Fruit fly (Drosophila melanogaster): Measurements from ENCODE around the gene Chchd3.

Chchd3 gene

dm6 chr3R:31059036-31059806, 5.5 kb upstream of the Chchd3 start (continued):
- TF ChIP-seq fd59A (GFP tag; optimal IDR thresholded peaks at IDR 0.05): peak; percentile 49
- TF ChIP-seq Lpt (GFP tag; optimal IDR thresholded peaks at IDR 0.05): peak; percentile 77
- TF ChIP-seq CG15336 (GFP tag; IDR thresholded peaks at IDR 0.05): peak; percentile 82
- TF ChIP-seq spab (GFP tag; optimal IDR thresholded peaks at IDR 0.05): peak; percentile 74
- TF ChIP-seq CG8632 (GFP tag; optimal IDR thresholded peaks at IDR 0.05): peak; percentile 94
- peak; percentile 84 for TF ChIP-seq CG10669 (GFP tag; optimal IDR thresholded peaks at IDR 0.05)
- peak; percentile 90 for TF ChIP-seq OdsH (GFP tag; optimal IDR thresholded peaks at IDR 0.05)
- TF ChIP-seq CG4318 (GFP tag; optimal IDR thresholded peaks at IDR 0.05): peak; percentile 79
- TF ChIP-seq ss (GFP tag; optimal IDR thresholded peaks at IDR 0.05): peak in 1 of 2 experiments; percentile 86
- TF ChIP-seq CG6163 (GFP tag; IDR thresholded peaks at IDR 0.05): peak; percentile 92
- peak; percentile 85 for TF ChIP-seq lz (GFP tag; optimal IDR thresholded peaks at IDR 0.05)
- peak; percentile 85 for TF ChIP-seq CG7368 (GFP tag; optimal IDR thresholded peaks at IDR 0.05)
- TF ChIP-seq Eip78C (GFP tag): peak; percentile 95
- TF ChIP-seq Eip93F (GFP tag; optimal IDR thresholded peaks at IDR 0.05): peak; percentile 90
- TF ChIP-seq Sox102F (GFP tag; optimal IDR thresholded peaks at IDR 0.05): peak; percentile 91
- no peak for TF ChIP-seq CG16779 (tag; optimal IDR thresholded peaks at IDR 0.05)
- peak; percentile 85 for TF ChIP-seq CG8119 (GFP tag; IDR thresholded peaks at IDR 0.05)

- TF ChIP-seq CG6792 (GFP tag; optimal IDR thresholded peaks at IDR 0.05) (no peak), CG7368 (GFP tag; optimal IDR thresholded peaks at IDR 0.05) (no peak), CG6276 (GFP tag; optimal IDR thresholded peaks at IDR 0.05) (no peak), Ets21C (GFP tag; optimal IDR thresholded peaks at IDR 0.05) (no peak), net (GFP tag; optimal IDR thresholded peaks at IDR 0.05) (no peak), Blimp-1 (GFP tag; optimal IDR thresholded peaks at IDR 0.05) (no peak), CG6808 (GFP tag; optimal IDR thresholded peaks at IDR 0.05) (no peak), Eip93F (GFP tag; optimal IDR thresholded peaks at IDR 0.05) (no peak), CG3032 (tag; optimal IDR thresholded peaks at IDR 0.05) (no peak), svp (GFP tag) (no peak), CG9139 (GFP tag; optimal IDR thresholded peaks at IDR 0.05) (no peak)
These were observed 5.1 kb downstream of the Chchd3 start, which contains the start of gene Alp4 for dm6 chr3R:31048629-31049028. Gene Alp4 (plus strand): TSS chr3R:31048929.

dm6 chr3R:31045005-31045404, 8.7 kb downstream of the Chchd3 start, which contains the start of gene CG33920:
Gene CG33920 (minus strand): TSS chr3R:31045105.
- TF ChIP-seq CG3032 (tag; optimal IDR thresholded peaks at IDR 0.05): no peak
- TF ChIP-seq CG6808 (GFP tag; optimal IDR thresholded peaks at IDR 0.05): no peak
- TF ChIP-seq Eip78C (GFP tag): no peak
- TF ChIP-seq eg (GFP tag; IDR thresholded peaks at IDR 0.05): no peak
- no peak for TF ChIP-seq CG6854 (GFP tag; optimal IDR thresholded peaks at IDR 0.05)
- TF ChIP-seq Hr4 (GFP tag; optimal IDR thresholded peaks at IDR 0.05): no peak
- TF ChIP-seq Ets21C (GFP tag; optimal IDR thresholded peaks at IDR 0.05): no peak

- TF ChIP-seq CG11294 (GFP tag; IDR thresholded peaks at IDR 0.05) (no peak), CG8319 (GFP tag; optimal IDR thresholded peaks at IDR 0.05) (no peak), CG15336 (GFP tag; IDR thresholded peaks at IDR 0.05) (0 out of 2 replicates have a peak, but pooled peaks have one; percentile 17), Eip93F (GFP tag; optimal IDR thresholded peaks at IDR 0.05) (no peak), CG11902 (GFP tag; optimal IDR thresholded peaks at IDR 0.05) (no peak), salr (GFP tag; optimal IDR thresholded peaks at IDR 0.05) (no peak), Blimp-1 (GFP tag; optimal IDR thresholded peaks at IDR 0.05) (no peak), Hr4 (GFP tag; optimal IDR thresholded peaks at IDR 0.05) (no peak), CG8119 (GFP tag; IDR thresholded peaks at IDR 0.05) (0 out of 3 replicates have a peak, but pooled peaks have one; percentile 31), CG6808 (GFP tag; optimal IDR thresholded peaks at IDR 0.05) (no peak), spab (GFP tag; optimal IDR thresholded peaks at IDR 0.05) (no peak), eg (GFP tag; IDR thresholded peaks at IDR 0.05) (peak; percentile 47; the same call in 1 of the 3 replicates)
These were observed 15.0 kb downstream of the Chchd3 start, which contains the start of gene CanA1 for dm6 chr3R:31038473-31039424. Gene CanA1 (plus strand): TSS chr3R:31039374.
